Worm (Caenorhabditis elegans): ENCODE results near the gene Y7A5A.24.

DNA sequence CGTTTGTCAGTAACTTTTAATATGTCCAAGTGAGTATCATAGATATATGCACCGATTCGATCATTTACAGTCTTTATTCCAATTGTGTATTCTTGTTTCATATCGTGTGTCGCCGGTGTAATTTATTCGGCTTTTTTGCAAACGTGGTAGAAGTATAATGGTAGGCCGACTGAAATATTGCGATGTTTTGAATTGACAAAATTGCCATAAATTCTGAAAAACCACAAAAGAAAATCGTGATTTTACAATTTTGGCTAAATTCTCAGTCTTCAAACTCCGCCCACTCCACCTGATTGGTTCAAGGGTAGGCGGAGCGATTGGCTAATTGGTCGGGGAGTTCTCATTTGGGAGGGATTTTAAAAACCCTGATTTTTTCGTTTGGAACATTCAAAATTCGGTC lies 2.6 kb upstream of the Y7A5A.24 start, which contains the start of gene Y7A5A.3:
- TF ChIP-seq pha-4 (tag; optimal IDR thresholded peaks at IDR 0.05) (no peak), ets-4 (tag; optimal IDR thresholded peaks at IDR 0.05) (no peak), nfya-1 (tag; optimal IDR thresholded peaks at IDR 0.05) (no peak), ttx-3 (tag; optimal IDR thresholded peaks at IDR 0.05) (no peak), pha-2 (tag; optimal IDR thresholded peaks at IDR 0.05) (no peak), K09A11.1 (tag; optimal IDR thresholded peaks at IDR 0.05; ENCODE audit: insufficient read depth) (no peak), nhr-11 (tag; optimal IDR thresholded peaks at IDR 0.05) (no peak), elt-4 (tag; optimal IDR thresholded peaks at IDR 0.05) (no peak), dmd-4 (tag; optimal IDR thresholded peaks at IDR 0.05; ENCODE audit: borderline replicate concordance) (no peak), pqm-1 (tag; optimal IDR thresholded peaks at IDR 0.05) (no peak), rnt-1 (tag; optimal IDR thresholded peaks at IDR 0.05) (no peak), ama-1 (optimal IDR thresholded peaks at IDR 0.05) (no peak), sox-4 (tag; optimal IDR thresholded peaks at IDR 0.05) (no peak), hlh-30 (tag; optimal IDR thresholded peaks at IDR 0.05; ENCODE audit: insufficient read depth) (no peak)

Measured in whole organism, late embryonic.